Fruit fly (Drosophila melanogaster): ENCODE measurements around the gene Alg7.

dm6 chr2L:13165802-13166347 is 13.2 kb upstream of the Alg7 start, which contains the start of gene DnaJ-H:
- TF ChIP-seq Sin3A (optimal IDR thresholded peaks at IDR 0.05) (no peak), h (optimal IDR thresholded peaks at IDR 0.05) (no peak), Myc (optimal IDR thresholded peaks at IDR 0.05) (no peak)
